Worm (Caenorhabditis elegans) whole organism, midembryonic: ENCODE data around the gene rnp-2.

Experiments used
- T22C8.4 ChIP-seq: fragments of 200-800 bp; sonication (Bioruptor generic); IDR thresholded peaks from 2 replicates; pipeline ENCODE4 v1.3.6; 2022; ENCODE audit warnings: missing genetic modification characterization, missing compliant biosample characterization
- cog-1 ChIP-seq: sonication (generic microtip); optimal IDR thresholded peaks from 2 replicates; lab custom pipeline; 2016; ENCODE audit warnings: missing genetic modification characterization, missing compliant biosample characterization
- tab-1 ChIP-seq: fragments of 200-800 bp; sonication (Bioruptor generic); IDR thresholded peaks from 2 replicates; pipeline ENCODE4 v1.3.6; 2022; ENCODE audit warnings: missing genetic modification characterization, missing compliant biosample characterization

DNA sequence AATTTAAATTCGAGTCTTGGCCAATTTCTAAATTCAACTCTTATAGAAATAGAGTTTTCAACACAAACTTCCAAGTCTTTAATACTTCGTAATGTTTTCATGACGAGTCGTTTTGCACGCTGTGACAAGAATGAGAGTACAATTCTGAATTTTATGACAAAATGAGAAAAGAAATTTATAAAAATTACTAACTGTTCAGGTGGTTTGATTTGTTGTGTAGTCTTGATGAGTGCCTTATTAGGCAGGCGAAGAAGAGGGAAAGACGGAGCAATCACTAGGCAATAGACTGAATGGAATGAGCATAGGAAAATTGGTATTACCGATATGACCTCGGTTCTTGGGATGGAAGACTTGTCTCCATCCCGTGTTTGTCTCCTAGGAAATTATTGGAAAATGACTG is 48.1 kb downstream of the rnp-2 start, which contains the start of gene F30B5.11:
- no peak for TF ChIP-seq tab-1 (GFP tag; lab: Robert Waterston, UW)
- no peak for TF ChIP-seq cog-1 (tag; lab: Kevin White, UChicago)
- TF ChIP-seq T22C8.4, result no peak
